Worm (Caenorhabditis elegans) whole organism, L3 larva: ENCODE results near the gene Y43C5B.3.

ENCODE experiments used
- R02D3.7 ChIP-seq: fragments of 150-350 bp; optimal IDR thresholded peaks from 2 replicates; lab custom pipeline; 2014; ENCODE audit warnings: missing biosample characterization, missing genetic modification characterization
- ZK546.5 ChIP-seq: sonication (generic microtip); optimal IDR thresholded peaks from 2 replicates; lab custom pipeline; 2017; ENCODE audit warnings: missing biosample characterization, missing genetic modification characterization
- aly-2 ChIP-seq: fragments of 150-350 bp; optimal IDR thresholded peaks from 2 replicates; lab custom pipeline; 2014; ENCODE audit warnings: missing biosample characterization, missing genetic modification characterization
- ama-1 ChIP-seq: fragments of 150-350 bp; optimal IDR thresholded peaks from 2 replicates; lab custom pipeline; 2018
- ceh-16 ChIP-seq: sonication (generic microtip); optimal IDR thresholded peaks from 2 replicates; lab custom pipeline; 2017; ENCODE audit warnings: missing biosample characterization, missing genetic modification characterization
- ceh-28 ChIP-seq: fragments of 150-350 bp; optimal IDR thresholded peaks from 2 replicates; lab custom pipeline; 2014; ENCODE audit warnings: missing biosample characterization, missing genetic modification reagents, missing genetic modification characterization
- ceh-82 ChIP-seq: fragments of 150-350 bp; optimal IDR thresholded peaks from 2 replicates; lab custom pipeline; 2014; ENCODE audit warnings: missing biosample characterization, missing genetic modification characterization
- daf-12 ChIP-seq: fragments of 150-350 bp; optimal IDR thresholded peaks from 2 replicates; lab custom pipeline; 2014; ENCODE audit warnings: missing biosample characterization, missing genetic modification reagents, missing genetic modification characterization
- egl-27 ChIP-seq: sonication (generic microtip); optimal IDR thresholded peaks from 4 replicates; lab custom pipeline; 2017; ENCODE audit warnings: missing biosample characterization, missing genetic modification reagents, missing genetic modification characterization
- egl-5 ChIP-seq: fragments of 150-350 bp; optimal IDR thresholded peaks from 2 replicates; lab custom pipeline; 2017; ENCODE audit warnings: missing biosample characterization, missing genetic modification reagents, missing genetic modification characterization, inconsistent platforms
- elt-1 ChIP-seq: fragments of 150-350 bp; optimal IDR thresholded peaks from 2 replicates; lab custom pipeline; 2014; ENCODE audit warnings: missing biosample characterization, missing genetic modification characterization
- eor-1 ChIP-seq, 2 experiments: fragments of 150-350 bp; optimal IDR thresholded peaks; 2 replicates each; lab custom pipeline; 2014 to 2018; ENCODE audit warnings: missing biosample characterization in 2 of 2, missing genetic modification characterization in 2 of 2
- fkh-10 ChIP-seq: sonication (generic microtip); optimal IDR thresholded peaks from 2 replicates; lab custom pipeline; 2017; ENCODE audit warnings: missing biosample characterization, missing genetic modification reagents, missing genetic modification characterization
- fkh-2 ChIP-seq: fragments of 150-350 bp; optimal IDR thresholded peaks from 2 replicates; lab custom pipeline; 2014; ENCODE audit warnings: missing biosample characterization, missing genetic modification reagents, missing genetic modification characterization
- fos-1 ChIP-seq: fragments of 150-350 bp; optimal IDR thresholded peaks from 2 replicates; lab custom pipeline; 2014; ENCODE audit warnings: missing biosample characterization, missing genetic modification characterization
- hmg-11 ChIP-seq: sonication (generic microtip); optimal IDR thresholded peaks from 2 replicates; lab custom pipeline; 2016; ENCODE audit warnings: missing genetic modification characterization, missing compliant biosample characterization
- jun-1 ChIP-seq: fragments of 150-350 bp; optimal IDR thresholded peaks from 2 replicates; lab custom pipeline; 2014; ENCODE audit warnings: missing biosample characterization, missing genetic modification reagents, missing genetic modification characterization
- lin-15B ChIP-seq: fragments of 150-350 bp; optimal IDR thresholded peaks from 2 replicates; lab custom pipeline; 2014; ENCODE audit warnings: missing biosample characterization, missing genetic modification characterization
- lin-39 ChIP-seq: fragments of 150-350 bp; optimal IDR thresholded peaks from 2 replicates; lab custom pipeline; 2018; ENCODE audit warnings: missing biosample characterization, missing genetic modification reagents, missing genetic modification characterization
- lsy-12 ChIP-seq: sonication (generic microtip); optimal IDR thresholded peaks from 2 replicates; lab custom pipeline; 2016; ENCODE audit warnings: mild to moderate bottlenecking, missing genetic modification characterization, missing compliant biosample characterization
- mdl-1 ChIP-seq: fragments of 150-350 bp; optimal IDR thresholded peaks from 2 replicates; lab custom pipeline; 2014; ENCODE audit warnings: missing biosample characterization, missing genetic modification characterization
- mml-1 ChIP-seq: fragments of 150-350 bp; sonication (generic microtip); optimal IDR thresholded peaks from 3 replicates; lab custom pipeline; 2014; ENCODE audit warnings: missing biosample characterization, missing genetic modification characterization
- nfya-1 ChIP-seq: sonication (generic microtip); optimal IDR thresholded peaks from 2 replicates; lab custom pipeline; 2017; ENCODE audit warnings: missing genetic modification characterization, mild to moderate bottlenecking, missing compliant biosample characterization, antibody characterized with exemption, moderate library complexity; ENCODE audit not compliant: insufficient read depth
- nhr-11 ChIP-seq: fragments of 150-350 bp; optimal IDR thresholded peaks from 2 replicates; lab custom pipeline; 2014; ENCODE audit warnings: missing biosample characterization, missing genetic modification characterization
- nhr-12 ChIP-seq: fragments of 150-350 bp; optimal IDR thresholded peaks from 2 replicates; lab custom pipeline; 2014; ENCODE audit warnings: missing biosample characterization, missing genetic modification characterization
- nhr-23 ChIP-seq: fragments of 150-350 bp; optimal IDR thresholded peaks from 2 replicates; lab custom pipeline; 2014; ENCODE audit warnings: missing biosample characterization, missing genetic modification reagents, missing genetic modification characterization
- nhr-237 ChIP-seq: fragments of 150-350 bp; optimal IDR thresholded peaks from 2 replicates; lab custom pipeline; 2014; ENCODE audit warnings: missing biosample characterization, missing genetic modification characterization
- nhr-25 ChIP-seq: sonication (generic microtip); optimal IDR thresholded peaks from 2 replicates; lab custom pipeline; 2017; ENCODE audit warnings: missing biosample characterization, missing genetic modification characterization
- nhr-28 ChIP-seq: fragments of 150-350 bp; optimal IDR thresholded peaks from 2 replicates; lab custom pipeline; 2014; ENCODE audit warnings: missing biosample characterization, missing genetic modification characterization
- nhr-43 ChIP-seq: sonication (generic microtip); optimal IDR thresholded peaks from 2 replicates; lab custom pipeline; 2016; ENCODE audit warnings: mild to moderate bottlenecking, missing genetic modification characterization, missing compliant biosample characterization; ENCODE audit not compliant: poor library complexity, severe bottlenecking
- nhr-67 ChIP-seq: fragments of 150-350 bp; optimal IDR thresholded peaks from 2 replicates; lab custom pipeline; 2014; ENCODE audit warnings: missing biosample characterization, missing genetic modification characterization
- nhr-76 ChIP-seq: fragments of 150-350 bp; sonication (generic microtip); optimal IDR thresholded peaks from 5 replicates; lab custom pipeline; 2014; ENCODE audit warnings: missing biosample characterization, missing genetic modification characterization
- nhr-77 ChIP-seq: fragments of 150-350 bp; optimal IDR thresholded peaks from 2 replicates; lab custom pipeline; 2014; ENCODE audit warnings: missing biosample characterization, missing genetic modification characterization
- pha-4 ChIP-seq: fragments of 150-350 bp; optimal IDR thresholded peaks from 2 replicates; lab custom pipeline; 2014; ENCODE audit warnings: missing biosample characterization, missing genetic modification reagents, missing genetic modification characterization
- pqm-1 ChIP-seq: fragments of 150-350 bp; optimal IDR thresholded peaks from 2 replicates; lab custom pipeline; 2017; ENCODE audit warnings: missing biosample characterization, missing genetic modification characterization, inconsistent platforms
- sea-2 ChIP-seq: fragments of 150-350 bp; sonication (generic microtip); optimal IDR thresholded peaks from 4 replicates; lab custom pipeline; 2014; ENCODE audit warnings: missing biosample characterization, missing genetic modification reagents, missing genetic modification characterization
- skn-1 ChIP-seq: fragments of 150-350 bp; optimal IDR thresholded peaks from 2 replicates; lab custom pipeline; 2014; ENCODE audit warnings: missing biosample characterization, missing genetic modification characterization
- tbx-2 ChIP-seq: sonication (generic microtip); optimal IDR thresholded peaks from 2 replicates; lab custom pipeline; 2016; ENCODE audit warnings: mild to moderate bottlenecking, missing genetic modification characterization, missing compliant biosample characterization
- unc-39 ChIP-seq: sonication (generic microtip); optimal IDR thresholded peaks from 4 replicates; lab custom pipeline; 2017; ENCODE audit warnings: missing biosample characterization, missing genetic modification characterization
- unc-62 ChIP-seq: fragments of 150-350 bp; sonication (generic microtip); optimal IDR thresholded peaks from 4 replicates; lab custom pipeline; 2014; ENCODE audit warnings: missing biosample characterization, missing genetic modification reagents, missing genetic modification characterization
- zag-1 ChIP-seq: fragments of 150-350 bp; optimal IDR thresholded peaks from 2 replicates; lab custom pipeline; 2014; ENCODE audit warnings: missing biosample characterization, missing genetic modification characterization
- ztf-11 ChIP-seq: fragments of 150-350 bp; optimal IDR thresholded peaks from 2 replicates; lab custom pipeline; 2014; ENCODE audit warnings: missing biosample characterization, missing genetic modification characterization
- ztf-4 ChIP-seq: fragments of 150-350 bp; optimal IDR thresholded peaks from 2 replicates; lab custom pipeline; 2014; ENCODE audit warnings: missing biosample characterization, missing genetic modification characterization

Gene Y43C5B.3

DNA sequence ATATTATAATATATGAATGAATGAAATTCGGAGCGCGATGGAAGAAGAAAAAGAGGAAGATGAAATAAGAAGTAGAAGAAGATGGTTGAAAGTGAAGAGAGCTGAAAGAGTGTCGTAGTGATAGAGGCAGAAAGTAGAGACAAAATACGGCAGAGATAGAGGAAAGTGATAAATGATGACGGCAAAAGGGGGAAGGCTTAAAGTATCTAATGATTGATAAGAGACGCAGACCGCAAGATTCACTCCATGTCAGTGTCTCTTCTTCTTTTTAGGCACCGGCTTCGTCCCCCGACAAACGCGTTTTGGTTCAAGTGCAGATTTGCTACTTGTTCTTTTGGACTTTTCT is 8.1 kb upstream of the Y43C5B.3 start (continued):
- TF ChIP-seq lin-15B (tag; lab: Kevin White, UChicago) (no peak), nhr-25 (tag; lab: Kevin White, UChicago) (peak; percentile 88), ceh-82 (tag; lab: Kevin White, UChicago) (peak; percentile 32), skn-1 (peak; percentile 84), R02D3.7 (tag; lab: Kevin White, UChicago) (peak; percentile 2), mdl-1 (tag; lab: Kevin White, UChicago) (no peak), fos-1 (no peak), unc-62 (peak; percentile 41)

DNA sequence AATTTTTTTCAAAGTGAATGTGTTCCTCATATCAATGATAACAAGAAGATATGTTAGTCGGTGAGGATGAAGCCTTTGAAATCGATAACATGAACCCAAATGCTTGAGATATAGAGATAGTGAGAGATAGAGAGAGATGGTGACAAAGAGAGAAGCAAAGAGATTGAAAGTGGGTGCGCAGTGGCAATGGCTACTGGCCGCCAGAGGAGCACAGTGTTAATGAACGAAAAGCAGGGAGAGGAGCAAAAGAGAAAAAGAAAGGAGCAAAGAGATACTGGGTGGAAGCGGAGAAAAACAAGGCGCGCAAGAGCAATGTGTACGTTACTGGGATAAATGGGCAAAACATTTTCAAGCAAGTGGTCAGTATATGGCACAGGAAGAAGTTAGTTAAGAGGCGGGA is 5.8 kb upstream of the Y43C5B.3 start:
- peak; percentile 23 for TF ChIP-seq hmg-11
- TF ChIP-seq daf-12 (tag; lab: Kevin White, UChicago), result no peak
- no peak for TF ChIP-seq pqm-1 (tag; lab: Kevin White, UChicago)
- no peak for TF ChIP-seq nhr-12 (tag; lab: Kevin White, UChicago)
- TF ChIP-seq pha-4 (tag; lab: Kevin White, UChicago), result peak; percentile 7
- no peak for TF ChIP-seq nhr-23 (tag; lab: Kevin White, UChicago)
- no peak for TF ChIP-seq nhr-76 (tag; lab: Kevin White, UChicago)
- TF ChIP-seq nfya-1 (tag; lab: Kevin White, UChicago), result peak; percentile 83
- TF ChIP-seq ceh-82 (tag; lab: Kevin White, UChicago), result no peak
- TF ChIP-seq unc-39, result no peak
- peak; percentile 73 for TF ChIP-seq lin-39 (tag; lab: Kevin White, UChicago)
- peak; percentile 56 for TF ChIP-seq skn-1
- no peak for TF ChIP-seq ama-1 (lab: Kevin White, UChicago)
- TF ChIP-seq fos-1, result no peak
- no peak for TF ChIP-seq ztf-11 (tag; lab: Kevin White, UChicago)
- no peak for TF ChIP-seq sea-2 (GFP tag; lab: Kevin White, UChicago)
- no peak for TF ChIP-seq zag-1 (tag; lab: Kevin White, UChicago)
- no peak for TF ChIP-seq nhr-43
- peak; percentile 50 for TF ChIP-seq ceh-28 (tag; lab: Kevin White, UChicago)
- TF ChIP-seq egl-27, result no peak
- TF ChIP-seq eor-1 (tag; optimal IDR thresholded peaks at IDR 0.05; lab: Kevin White, UChicago), result no peak
- no peak for TF ChIP-seq lin-15B (tag; lab: Kevin White, UChicago)
- no peak for TF ChIP-seq mdl-1 (tag; lab: Kevin White, UChicago)
- TF ChIP-seq fkh-2, result no peak
- no peak for TF ChIP-seq aly-2 (tag; lab: Kevin White, UChicago)
- TF ChIP-seq egl-5 (tag; lab: Kevin White, UChicago), result peak; percentile 23
- no peak for TF ChIP-seq mml-1

DNA sequence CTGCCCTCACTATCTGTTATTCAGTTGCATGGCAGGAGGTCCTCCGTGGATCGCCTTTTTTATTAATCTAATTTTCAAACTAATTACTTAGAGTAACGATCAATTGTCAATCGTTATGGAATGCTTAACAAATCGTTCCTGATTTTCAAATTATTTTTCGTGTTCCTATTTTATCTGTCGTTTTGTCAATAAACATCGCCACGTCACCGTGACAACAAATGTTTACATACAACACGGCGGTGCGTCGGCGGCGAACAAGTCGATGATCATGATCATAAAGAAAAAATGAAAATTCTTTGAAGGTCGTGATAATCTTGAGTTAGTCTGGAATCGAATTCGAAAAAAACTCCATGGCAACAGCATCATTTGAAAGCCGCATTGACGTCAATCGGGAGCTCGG is 4.9 kb upstream of the Y43C5B.3 start:
- TF ChIP-seq sea-2 (GFP tag; lab: Kevin White, UChicago) (no peak), pha-4 (tag; lab: Kevin White, UChicago) (peak; percentile 73)
- TF ChIP-seq, all 47 proteins: peak for 1

DNA sequence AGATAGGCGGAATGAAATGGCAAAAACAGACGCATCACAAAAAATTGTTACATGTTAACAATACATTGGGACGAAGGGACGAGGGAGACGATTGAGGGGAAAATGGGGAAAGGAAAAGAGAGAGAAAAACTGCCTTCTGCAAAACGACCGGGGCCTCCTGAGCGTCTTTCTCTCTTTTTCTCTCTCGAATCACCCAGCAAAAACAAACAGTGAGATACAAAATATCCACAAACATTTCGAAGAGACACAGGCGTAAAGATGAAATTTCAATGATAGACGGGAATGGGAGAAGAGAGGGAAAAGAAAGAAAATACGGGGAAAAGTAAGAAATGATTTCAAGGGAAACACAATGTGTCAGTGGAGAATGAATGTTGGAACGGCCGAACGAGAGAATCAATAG is 4.4 kb upstream of the Y43C5B.3 start:
- TF ChIP-seq hmg-11 (peak; percentile 50), ama-1 (lab: Kevin White, UChicago) (no peak), skn-1 (no peak), elt-1 (tag; lab: Kevin White, UChicago) (no peak), fos-1 (no peak), nhr-43 (no peak), fkh-10 (GFP tag; lab: Kevin White, UChicago) (no peak), zag-1 (tag; lab: Kevin White, UChicago) (no peak), ztf-4 (tag; lab: Kevin White, UChicago) (no peak), eor-1 (tag; optimal IDR thresholded peaks at IDR 0.05; lab: Kevin White, UChicago) (no peak), nhr-237 (tag; lab: Kevin White, UChicago) (no peak), sea-2 (GFP tag; lab: Kevin White, UChicago) (no peak), unc-62 (no peak), nhr-25 (tag; lab: Kevin White, UChicago) (no peak), nhr-12 (tag; lab: Kevin White, UChicago) (no peak), fkh-2 (no peak), ZK546.5 (no peak), tbx-2 (tag; lab: Kevin White, UChicago) (no peak), lin-39 (tag; lab: Kevin White, UChicago) (peak; percentile 41), ceh-82 (tag; lab: Kevin White, UChicago) (no peak), nhr-11 (no peak), ceh-16 (tag; lab: Kevin White, UChicago) (no peak), daf-12 (tag; lab: Kevin White, UChicago) (no peak), egl-27 (no peak), nhr-77 (tag; lab: Kevin White, UChicago) (no peak), lsy-12 (tag; lab: Kevin White, UChicago) (no peak), ceh-28 (tag; lab: Kevin White, UChicago) (peak; percentile 1), jun-1 (tag; lab: Kevin White, UChicago) (peak; percentile 1), nhr-76 (tag; lab: Kevin White, UChicago) (no peak), lin-15B (tag; lab: Kevin White, UChicago) (peak; percentile 25), nhr-23 (tag; lab: Kevin White, UChicago) (peak; percentile 27), pha-4 (tag; lab: Kevin White, UChicago) (peak; percentile 78), nhr-67 (tag; lab: Kevin White, UChicago) (no peak), aly-2 (tag; lab: Kevin White, UChicago) (no peak), nhr-28 (tag; lab: Kevin White, UChicago) (no peak), ztf-11 (tag; lab: Kevin White, UChicago) (no peak), mml-1 (no peak), mdl-1 (tag; lab: Kevin White, UChicago) (no peak), pqm-1 (tag; lab: Kevin White, UChicago) (no peak), nfya-1 (tag; lab: Kevin White, UChicago) (peak; percentile 75), R02D3.7 (tag; lab: Kevin White, UChicago) (no peak), unc-39 (no peak)
